Worm (Caenorhabditis elegans): Measurements from ENCODE around the gene glb-30.

DNA sequence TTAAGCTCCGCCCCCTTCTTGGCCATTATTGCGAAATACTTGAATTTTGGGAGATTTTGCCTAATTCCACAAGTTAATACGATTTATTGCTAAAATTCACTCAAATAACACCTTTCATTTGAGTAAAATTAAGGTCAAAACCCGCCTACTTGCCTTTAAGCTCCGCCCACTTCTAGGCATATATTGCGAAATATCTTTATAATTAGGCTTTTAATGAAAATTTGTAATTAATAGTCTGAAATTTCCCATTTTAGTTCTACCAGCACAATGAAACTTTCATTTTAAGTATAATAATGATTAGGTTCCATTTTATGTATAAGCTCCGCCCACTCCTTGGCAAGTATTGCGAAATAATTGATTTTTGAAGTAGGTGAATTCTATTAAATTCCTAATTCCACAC lies 6.3 kb upstream of the glb-30 start:
- no peak for TF ChIP-seq daf-19 (GFP tag; conservative IDR thresholded peaks at IDR 0.05)
- no peak for TF ChIP-seq snpc-4 (tag; optimal IDR thresholded peaks at IDR 0.05)
- no peak for TF ChIP-seq pqm-1 (tag; optimal IDR thresholded peaks at IDR 0.05)

All from whole organism, L4 larva.